Fruit fly (Drosophila melanogaster) whole organism: ENCODE measurements around the gene CG7011.
A peak's percentile ranks its signal among the peaks of the same experiment; 100 is the strongest.

Experiments used
- CG8478 ChIP-seq: fragments of >200 bp; optimal IDR thresholded peaks from 2 replicates; lab custom pipeline; 2018; ENCODE audit warnings: inconsistent platforms
- Dll ChIP-seq: fragments of >200 bp; optimal IDR thresholded peaks from 2 replicates; lab custom pipeline; 2017
- EcR ChIP-seq, 2 experiments: fragments of >200 bp; optimal IDR thresholded peaks; 2 replicates each; lab custom pipeline; 2017; ENCODE audit warnings: missing biosample characterization in 2 of 2, missing genetic modification characterization in 2 of 2, missing genetic modification reagents in 2 of 2
- pan ChIP-seq: fragments of >200 bp; optimal IDR thresholded peaks from 2 replicates; lab custom pipeline; 2017
- psq ChIP-seq: fragments of >200 bp; optimal IDR thresholded peaks from 2 replicates; lab custom pipeline; 2017
- usp ChIP-seq: fragments of >200 bp; optimal IDR thresholded peaks from 2 replicates; lab custom pipeline; 2017; ENCODE audit warnings: missing biosample characterization, missing genetic modification characterization, mixed read lengths

The CG7011 gene

dm6 chr3L:15142004-15142890, 21.2 kb downstream of the CG7011 start, which contains the start of gene Pdi:
Gene Pdi (minus strand): TSS chr3L:15142840.
- TF ChIP-seq psq (lab: Kevin White, UChicago) (no peak), EcR (GFP tag; optimal IDR thresholded peaks at IDR 0.05; lab: Kevin White, UChicago) (peak in 1 of 2 experiments; percentile 12)

dm6 chr3L:15141118-15142003, 22.1 kb downstream of the CG7011 start:
- TF ChIP-seq psq (lab: Kevin White, UChicago) (no peak), CG8478 (lab: Kevin White, UChicago) (peak; percentile 4), EcR (GFP tag; optimal IDR thresholded peaks at IDR 0.05; lab: Kevin White, UChicago) (peak; percentile 67 to 92)

- TF ChIP-seq Dll (no peak), EcR (GFP tag; optimal IDR thresholded peaks at IDR 0.05; lab: Kevin White, UChicago) (no peak), usp (GFP tag; lab: Kevin White, UChicago) (no peak), psq (lab: Kevin White, UChicago) (no peak), CG8478 (lab: Kevin White, UChicago) (no peak)
Observed at dm6 chr3L:15140268-15140957, 23.0 kb downstream of the CG7011 start.

- TF ChIP-seq psq (lab: Kevin White, UChicago) (no peak), usp (GFP tag; lab: Kevin White, UChicago) (no peak), CG8478 (lab: Kevin White, UChicago) (no peak), Dll (no peak), EcR (GFP tag; optimal IDR thresholded peaks at IDR 0.05; lab: Kevin White, UChicago) (no peak), pan (lab: Kevin White, UChicago) (no peak)
Observed at dm6 chr3L:15137790-15138189, 25.6 kb downstream of the CG7011 start.

dm6 chr3L:15136659-15137572, 26.5 kb downstream of the CG7011 start, which contains the start of gene CG12316:
Gene CG12316 (minus strand): TSS chr3L:15136934.
- no peak for TF ChIP-seq CG8478 (lab: Kevin White, UChicago)
- no peak for TF ChIP-seq EcR (GFP tag; optimal IDR thresholded peaks at IDR 0.05; lab: Kevin White, UChicago)
- no peak for TF ChIP-seq usp (GFP tag; lab: Kevin White, UChicago)
- no peak for TF ChIP-seq Dll
- TF ChIP-seq pan (lab: Kevin White, UChicago) = no peak
- no peak for TF ChIP-seq psq (lab: Kevin White, UChicago)

dm6 chr3L:15131278-15131677, 32.1 kb downstream of the CG7011 start, which contains the start of gene CG13457:
Gene CG13457 (minus strand): TSS chr3L:15131378.
- TF ChIP-seq psq (lab: Kevin White, UChicago) (no peak), usp (GFP tag; lab: Kevin White, UChicago) (no peak), Dll (no peak), pan (lab: Kevin White, UChicago) (no peak), EcR (GFP tag; optimal IDR thresholded peaks at IDR 0.05; lab: Kevin White, UChicago) (no peak), CG8478 (lab: Kevin White, UChicago) (no peak)

dm6 chr3L:15125717-15126116, 37.7 kb downstream of the CG7011 start:
- TF ChIP-seq usp (GFP tag; lab: Kevin White, UChicago) (no peak), CG8478 (lab: Kevin White, UChicago) (no peak), psq (lab: Kevin White, UChicago) (no peak), EcR (GFP tag; optimal IDR thresholded peaks at IDR 0.05; lab: Kevin White, UChicago) (no peak), Dll (no peak), pan (lab: Kevin White, UChicago) (no peak)

dm6 chr3L:15125077-15125652, 38.3 kb downstream of the CG7011 start, which contains the start of gene CG16959:
Gene CG16959 (minus strand): TSS chr3L:15125321.
- TF ChIP-seq pan (lab: Kevin White, UChicago) = no peak
- TF ChIP-seq usp (GFP tag; lab: Kevin White, UChicago) = no peak
- TF ChIP-seq EcR (GFP tag; optimal IDR thresholded peaks at IDR 0.05; lab: Kevin White, UChicago) = peak in 1 of 2 experiments; percentile 49

dm6 chr3L:15123736-15124135, 39.7 kb downstream of the CG7011 start:
- no peak for TF ChIP-seq usp (GFP tag; lab: Kevin White, UChicago)
- no peak for TF ChIP-seq Dll
- TF ChIP-seq psq (lab: Kevin White, UChicago) = no peak
- no peak for TF ChIP-seq CG8478 (lab: Kevin White, UChicago)
- TF ChIP-seq pan (lab: Kevin White, UChicago) = no peak

dm6 chr3L:15121272-15121671, 42.2 kb downstream of the CG7011 start, which contains the start of gene CG32847:
Gene CG32847 (plus strand): TSS chr3L:15121572.
- no peak for TF ChIP-seq EcR (GFP tag; optimal IDR thresholded peaks at IDR 0.05; lab: Kevin White, UChicago)
- TF ChIP-seq psq (lab: Kevin White, UChicago) = no peak
- no peak for TF ChIP-seq usp (GFP tag; lab: Kevin White, UChicago)
- TF ChIP-seq pan (lab: Kevin White, UChicago) = no peak
- TF ChIP-seq Dll = no peak
- no peak for TF ChIP-seq CG8478 (lab: Kevin White, UChicago)
